Fruit fly (Drosophila melanogaster) whole organism, prepupa: ENCODE data around the gene Vlet.

Experiments
- Blimp-1 ChIP-seq: fragments of 200-800 bp; sonication (Bioruptor generic); optimal IDR thresholded peaks from 3 replicates; lab custom pipeline; 2017; ENCODE audit warnings: missing biosample characterization, missing genetic modification characterization, mild to moderate bottlenecking, moderate library complexity, missing genetic modification reagents
- CG10631 ChIP-seq: fragments of 200-800 bp; sonication (Bioruptor generic); optimal IDR thresholded peaks from 2 replicates; lab custom pipeline; 2016; ENCODE audit warnings: missing biosample characterization, missing genetic modification characterization
- Lpt ChIP-seq: fragments of 200-800 bp; sonication (Bioruptor generic); optimal IDR thresholded peaks from 3 replicates; lab custom pipeline; 2016; ENCODE audit warnings: missing biosample characterization, missing genetic modification characterization
- ss ChIP-seq, 2 experiments: fragments of 200-800 bp; sonication (Bioruptor generic); optimal IDR thresholded peaks; 2 replicates in 1 of 2; 3 replicates in 1 of 2; lab custom pipeline; 2017 to 2018; ENCODE audit warnings: mild to moderate bottlenecking in 2 of 2, missing biosample characterization in 2 of 2, missing genetic modification characterization in 2 of 2, moderate library complexity in 1 of 2

- TF ChIP-seq CG10631 (GFP tag; lab: Kevin White, UChicago), result no peak
- no peak for TF ChIP-seq Blimp-1 (GFP tag; lab: Kevin White, UChicago)
- peak in 1 of 2 experiments; percentile 12 for TF ChIP-seq ss (GFP tag; optimal IDR thresholded peaks at IDR 0.05; lab: Kevin White, UChicago)
- TF ChIP-seq Lpt (GFP tag; lab: Kevin White, UChicago), result no peak
These were observed 11.3 kb upstream of the Vlet start for dm6 chrX:11689669-11690068.
